Fruit fly (Drosophila melanogaster) whole organism, pupa: ENCODE measurements around the gene CG13733.

ENCODE experiments used
- CG10348 ChIP-seq: fragments of 200-800 bp; sonication (Bioruptor generic); IDR thresholded peaks from 2 replicates; pipeline ENCODE4 v1.3.6; 2022; ENCODE audit warnings: missing biosample characterization, missing genetic modification characterization
- CG12605 ChIP-seq: fragments of 200-800 bp; sonication (Bioruptor generic); IDR thresholded peaks from 2 replicates; pipeline ENCODE4 v1.3.6; 2022; ENCODE audit warnings: missing biosample characterization, missing genetic modification characterization
- CG15710 ChIP-seq: fragments of 200-800 bp; sonication (Bioruptor generic); optimal IDR thresholded peaks from 2 replicates; lab custom pipeline; 2018; ENCODE audit warnings: missing biosample characterization, mild to moderate bottlenecking, missing genetic modification characterization, moderate library complexity
- CG17806 ChIP-seq: fragments of 200-800 bp; sonication (Bioruptor generic); optimal IDR thresholded peaks from 2 replicates; lab custom pipeline; 2018; ENCODE audit warnings: missing biosample characterization, mild to moderate bottlenecking, missing genetic modification characterization, moderate library complexity
- CG32121 ChIP-seq: fragments of 200-800 bp; sonication (Bioruptor generic); IDR thresholded peaks from 2 replicates; pipeline ENCODE4 v1.3.6; 2022; ENCODE audit warnings: missing biosample characterization, missing genetic modification characterization
- CG8159 ChIP-seq: fragments of 200-800 bp; sonication (Bioruptor generic); optimal IDR thresholded peaks from 3 replicates; lab custom pipeline; 2018; ENCODE audit warnings: missing biosample characterization, mild to moderate bottlenecking, missing genetic modification characterization, moderate library complexity
- CG9948 ChIP-seq: fragments of 200-800 bp; sonication (Bioruptor generic); optimal IDR thresholded peaks from 2 replicates; lab custom pipeline; 2018; ENCODE audit warnings: missing biosample characterization, mild to moderate bottlenecking, missing genetic modification characterization, moderate library complexity
- D1 ChIP-seq: fragments of 200-800 bp; sonication (Bioruptor generic); optimal IDR thresholded peaks from 2 replicates; lab custom pipeline; 2018; ENCODE audit warnings: missing biosample characterization, mild to moderate bottlenecking, missing genetic modification characterization, moderate library complexity
- EcR ChIP-seq: fragments of 200-800 bp; sonication (Bioruptor generic); optimal IDR thresholded peaks from 3 replicates; lab custom pipeline; 2019; ENCODE audit warnings: missing biosample characterization, missing genetic modification characterization, mild to moderate bottlenecking, moderate library complexity, missing genetic modification reagents
- Pif1B ChIP-seq: fragments of 200-800 bp; sonication (Bioruptor generic); optimal IDR thresholded peaks from 3 replicates; lab custom pipeline; 2016; ENCODE audit warnings: missing biosample characterization, missing genetic modification characterization
- Snoo ChIP-seq: fragments of 200-800 bp; sonication (Bioruptor generic); optimal IDR thresholded peaks from 3 replicates; lab custom pipeline; 2017; ENCODE audit warnings: missing biosample characterization, mild to moderate bottlenecking, missing genetic modification characterization, inconsistent platforms
- fd96Ca ChIP-seq: fragments of 200-800 bp; sonication (Bioruptor generic); IDR thresholded peaks from 3 replicates; pipeline ENCODE4 v1.3.6; 2022; ENCODE audit warnings: missing biosample characterization, missing genetic modification characterization
- rn ChIP-seq: fragments of 200-800 bp; sonication (Bioruptor generic); IDR thresholded peaks from 2 replicates; pipeline ENCODE4 v1.3.6; 2022; ENCODE audit warnings: missing biosample characterization, missing genetic modification characterization

DNA sequence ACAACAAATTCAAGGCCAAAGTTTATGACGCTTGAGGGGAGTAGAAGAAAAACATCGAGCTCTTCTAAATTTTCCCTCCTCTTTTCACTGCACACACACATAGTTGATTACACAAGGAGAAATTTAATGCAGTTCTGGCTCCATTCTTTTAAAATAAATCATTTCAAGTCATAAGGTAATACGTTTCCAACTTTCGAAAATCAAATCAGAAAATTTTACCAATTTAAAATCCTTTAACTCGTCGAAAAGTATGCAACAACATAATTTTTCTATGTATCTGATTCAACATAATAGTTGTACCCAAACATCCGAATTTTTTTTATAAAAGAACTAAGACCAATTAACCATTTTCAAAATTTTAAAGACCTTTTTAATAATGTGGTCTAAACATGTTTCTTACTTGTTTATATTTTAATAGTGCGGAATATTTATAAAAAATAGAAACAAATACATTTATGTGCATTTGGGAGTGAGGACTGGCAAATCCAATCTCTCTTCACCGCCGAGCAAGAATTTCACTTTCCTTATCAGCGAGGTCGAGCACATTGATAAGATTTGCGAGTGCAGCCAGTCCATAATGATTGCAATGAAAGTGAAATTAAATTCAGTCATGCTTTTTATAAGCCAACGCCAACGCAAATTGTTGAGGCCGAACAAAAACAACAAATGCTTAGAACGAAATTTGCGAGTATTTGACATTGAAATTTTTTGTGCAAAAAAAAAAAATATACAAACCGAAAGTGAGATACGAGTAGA lies 27.5 kb upstream of the CG13733 start:
- TF ChIP-seq D1 (peak; percentile 38), Pif1B (GFP tag; lab: Kevin White, UChicago) (no peak), fd96Ca (GFP tag; lab: Robert Waterston, UW) (no peak), Snoo (tag; lab: Kevin White, UChicago) (peak; percentile 42), CG10348 (no peak), CG8159 (tag; lab: Kevin White, UChicago) (peak; percentile 57), rn (GFP tag; lab: Robert Waterston, UW) (no peak), CG32121 (GFP tag; lab: Robert Waterston, UW) (0 out of 2 replicates have a peak, but pooled peaks have one; percentile 30), CG17806 (tag; lab: Kevin White, UChicago) (peak; percentile 41), CG9948 (tag; lab: Kevin White, UChicago) (peak; percentile 31), CG15710 (peak; percentile 21), CG12605 (no peak), EcR (GFP tag; lab: Kevin White, UChicago) (no peak)
